Worm (Caenorhabditis elegans): ENCODE data around the gene F58H7.1.

ce11 chrIV:914856-915255 lies 20.8 kb downstream of the F58H7.1 start:
- TF ChIP-seq nhr-76 (tag; optimal IDR thresholded peaks at IDR 0.05), result no peak
- TF ChIP-seq nhr-237 (tag; optimal IDR thresholded peaks at IDR 0.05), result no peak
- TF ChIP-seq jun-1 (tag; optimal IDR thresholded peaks at IDR 0.05), result no peak
